Fruit fly (Drosophila melanogaster) whole organism, embryonic: ENCODE results near the gene CBP.

Source experiments
- Ada2b ChIP-seq: fragments of 200-800 bp; sonication (Bioruptor generic); IDR thresholded peaks from 2 replicates; pipeline ENCODE4 v1.3.6; 2022; ENCODE audit warnings: missing biosample characterization, missing genetic modification characterization
- Aef1 ChIP-seq: fragments of 200-800 bp; sonication (Bioruptor generic); IDR thresholded peaks from 3 replicates; pipeline ENCODE4 v1.3.6; 2022; ENCODE audit warnings: missing biosample characterization, missing genetic modification characterization
- Atf6 ChIP-seq: fragments of 200-800 bp; sonication (Bioruptor generic); IDR thresholded peaks from 2 replicates; pipeline ENCODE4 v1.3.6; 2022; ENCODE audit warnings: missing biosample characterization, missing genetic modification characterization
- Bdp1 ChIP-seq: fragments of 200-800 bp; sonication (Bioruptor generic); optimal IDR thresholded peaks from 3 replicates; lab custom pipeline; 2016; ENCODE audit warnings: missing biosample characterization, missing genetic modification characterization
- Bgb ChIP-seq: fragments of 200-800 bp; sonication (Bioruptor generic); IDR thresholded peaks from 2 replicates; pipeline ENCODE4 v1.3.6; 2022; ENCODE audit warnings: missing biosample characterization, missing genetic modification characterization; ENCODE audit not compliant: partially characterized antibody
- CG1024 ChIP-seq: fragments of 200-800 bp; sonication (Bioruptor generic); IDR thresholded peaks from 2 replicates; pipeline ENCODE4 v1.3.6; 2022; ENCODE audit warnings: missing biosample characterization, missing genetic modification characterization
- CG10366 ChIP-seq: fragments of 200-800 bp; sonication (Bioruptor generic); IDR thresholded peaks from 2 replicates; pipeline ENCODE4 v1.3.6; 2022; ENCODE audit warnings: missing biosample characterization, missing genetic modification characterization
- CG10543 ChIP-seq: fragments of 200-800 bp; sonication (Bioruptor generic); optimal IDR thresholded peaks from 3 replicates; lab custom pipeline; 2017; ENCODE audit warnings: missing biosample characterization, mild to moderate bottlenecking, missing genetic modification characterization, moderate library complexity
- CG11504 ChIP-seq: fragments of 200-800 bp; sonication (Bioruptor generic); optimal IDR thresholded peaks from 3 replicates; lab custom pipeline; 2019; ENCODE audit warnings: missing biosample characterization, mild to moderate bottlenecking, missing genetic modification characterization, moderate library complexity
- CG13123 ChIP-seq: fragments of 200-800 bp; sonication (Bioruptor generic); optimal IDR thresholded peaks from 2 replicates; lab custom pipeline; 2016; ENCODE audit warnings: missing biosample characterization, missing genetic modification characterization
- CG17568 ChIP-seq: fragments of 200-800 bp; sonication (Bioruptor generic); optimal IDR thresholded peaks from 2 replicates; lab custom pipeline; 2018; ENCODE audit warnings: missing biosample characterization, mild to moderate bottlenecking, missing genetic modification characterization, moderate library complexity
- CG1832 ChIP-seq: fragments of 200-800 bp; sonication (Bioruptor generic); optimal IDR thresholded peaks from 2 replicates; lab custom pipeline; 2017; ENCODE audit warnings: missing biosample characterization, mild to moderate bottlenecking, missing genetic modification characterization, inconsistent platforms
- CG32767 ChIP-seq: fragments of 200-800 bp; sonication (Bioruptor generic); IDR thresholded peaks from 2 replicates; pipeline ENCODE4 v1.3.6; 2022; ENCODE audit warnings: missing biosample characterization, missing genetic modification characterization
- CG6175 ChIP-seq: fragments of 200-800 bp; sonication (Bioruptor generic); IDR thresholded peaks from 3 replicates; pipeline ENCODE4 v1.3.6; 2022; ENCODE audit warnings: missing biosample characterization, missing genetic modification characterization
- CG6791 ChIP-seq: fragments of 200-800 bp; sonication (Bioruptor generic); IDR thresholded peaks from 3 replicates; pipeline ENCODE4 v1.3.6; 2022; ENCODE audit warnings: missing biosample characterization, missing genetic modification characterization; ENCODE audit not compliant: partially characterized antibody
- CG7357 ChIP-seq: fragments of 200-800 bp; sonication (Bioruptor generic); IDR thresholded peaks from 3 replicates; pipeline ENCODE4 v1.3.6; 2022; ENCODE audit warnings: missing biosample characterization, missing genetic modification characterization
- CG8290 ChIP-seq, 3 experiments: fragments of 200-800 bp; sonication (Bioruptor generic); optimal IDR thresholded peaks; 2 replicates each; lab custom pipeline; 2016 to 2019; ENCODE audit warnings: missing biosample characterization in 3 of 3, missing genetic modification characterization in 3 of 3, mild to moderate bottlenecking in 2 of 3, moderate library complexity in 1 of 3
- CG9932 ChIP-seq: fragments of 200-800 bp; sonication (Bioruptor generic); IDR thresholded peaks from 2 replicates; pipeline ENCODE4 v1.3.6; 2022; ENCODE audit warnings: missing biosample characterization, missing genetic modification characterization
- CHES-1-like ChIP-seq: fragments of 200-800 bp; sonication (Bioruptor generic); optimal IDR thresholded peaks from 2 replicates; lab custom pipeline; 2016; ENCODE audit warnings: missing biosample characterization, missing genetic modification characterization
- Deaf1 ChIP-seq: fragments of 200-800 bp; optimal IDR thresholded peaks from 3 replicates; lab custom pipeline; 2019; ENCODE audit warnings: missing biosample characterization, mild to moderate bottlenecking, missing genetic modification characterization, moderate library complexity
- HLH3B ChIP-seq: fragments of 200-800 bp; sonication (Bioruptor generic); IDR thresholded peaks from 2 replicates; pipeline ENCODE4 v1.3.6; 2022; ENCODE audit warnings: missing biosample characterization, missing genetic modification characterization
- HLH54F ChIP-seq: fragments of 200-800 bp; sonication (Bioruptor generic); optimal IDR thresholded peaks from 3 replicates; lab custom pipeline; 2016; ENCODE audit warnings: missing biosample characterization, missing genetic modification characterization
- Lim3 ChIP-seq: fragments of 200-800 bp; sonication (Bioruptor generic); IDR thresholded peaks from 2 replicates; pipeline ENCODE4 v1.3.6; 2022; ENCODE audit warnings: missing biosample characterization, missing genetic modification characterization
- Med ChIP-seq: fragments of 200-800 bp; sonication (Bioruptor generic); peaks from one replicate; lab custom pipeline; 2016; ENCODE audit warnings: missing biosample characterization, missing genetic modification characterization, mild to moderate bottlenecking, inconsistent platforms, moderate library complexity
- Opbp ChIP-seq: fragments of 200-800 bp; sonication (Bioruptor generic); IDR thresholded peaks from 3 replicates; pipeline ENCODE4 v1.3.6; 2022; ENCODE audit warnings: missing biosample characterization, missing genetic modification characterization; ENCODE audit not compliant: partially characterized antibody
- Pdp1 ChIP-seq, 2 experiments: fragments of 200-800 bp; sonication (Bioruptor generic); optimal IDR thresholded peaks; 3 replicates each; lab custom pipeline; 2016; ENCODE audit warnings: missing biosample characterization in 2 of 2, missing genetic modification characterization in 2 of 2, mild to moderate bottlenecking in 1 of 2, moderate library complexity in 1 of 2
- Ptx1 ChIP-seq: fragments of 200-800 bp; sonication (Bioruptor generic); IDR thresholded peaks from 2 replicates; pipeline ENCODE4 v1.3.6; 2022; ENCODE audit warnings: missing biosample characterization, missing genetic modification characterization
- Rfx ChIP-seq: fragments of 200-800 bp; sonication (Bioruptor generic); IDR thresholded peaks from 2 replicates; pipeline ENCODE4 v1.3.6; 2022; ENCODE audit warnings: missing biosample characterization, missing genetic modification characterization
- Sin3A ChIP-seq: fragments of >200 bp; optimal IDR thresholded peaks from 2 replicates; lab custom pipeline; 2018
- Trl ChIP-seq, 3 experiments: fragments of >200 bp in 2 of 3; fragments of 200-800 bp in 1 of 3; sonication (Bioruptor generic) in 1 of 3; optimal IDR thresholded peaks; 2 replicates in 1 of 3; 3 replicates in 2 of 3; lab custom pipeline; 2016 to 2017; ENCODE audit warnings: missing biosample characterization in 1 of 3, missing genetic modification characterization in 1 of 3
- ac ChIP-seq: fragments of 200-800 bp; sonication (Bioruptor generic); optimal IDR thresholded peaks from 3 replicates; lab custom pipeline; 2017; ENCODE audit warnings: missing biosample characterization, mild to moderate bottlenecking, missing genetic modification characterization
- az2 ChIP-seq: fragments of 200-800 bp; sonication (Bioruptor generic); optimal IDR thresholded peaks from 3 replicates; lab custom pipeline; 2016; ENCODE audit warnings: missing biosample characterization, missing genetic modification characterization
- bbx ChIP-seq: fragments of 200-800 bp; sonication (Bioruptor generic); IDR thresholded peaks from 2 replicates; pipeline ENCODE4 v1.3.6; 2022; ENCODE audit warnings: missing biosample characterization, missing genetic modification characterization; ENCODE audit not compliant: partially characterized antibody
- cg ChIP-seq: fragments of 200-800 bp; sonication (Bioruptor generic); optimal IDR thresholded peaks from 3 replicates; lab custom pipeline; 2019; ENCODE audit warnings: missing biosample characterization, mild to moderate bottlenecking, missing genetic modification characterization, moderate library complexity
- chm ChIP-seq: fragments of 200-800 bp; sonication (Bioruptor generic); IDR thresholded peaks from 2 replicates; pipeline ENCODE4 v1.3.6; 2022; ENCODE audit warnings: missing biosample characterization, missing genetic modification characterization
- fd102C ChIP-seq: fragments of 200-800 bp; sonication (Bioruptor generic); optimal IDR thresholded peaks from 2 replicates; lab custom pipeline; 2018; ENCODE audit warnings: missing biosample characterization, mild to moderate bottlenecking, missing genetic modification characterization, moderate library complexity
- gcm ChIP-seq: fragments of 200-800 bp; sonication (Bioruptor generic); optimal IDR thresholded peaks from 2 replicates; lab custom pipeline; 2019; ENCODE audit warnings: missing biosample characterization, mild to moderate bottlenecking, missing genetic modification characterization, moderate library complexity
- h ChIP-seq: fragments of >200 bp; optimal IDR thresholded peaks from 2 replicates; lab custom pipeline; 2017
- kay ChIP-seq: fragments of 200-800 bp; sonication (Bioruptor generic); optimal IDR thresholded peaks from 2 replicates; lab custom pipeline; 2016; ENCODE audit warnings: missing biosample characterization, missing genetic modification characterization
- otp ChIP-seq: fragments of 200-800 bp; sonication (Bioruptor generic); IDR thresholded peaks from 3 replicates; pipeline ENCODE4, ENCODE4 v1.3.6; 2022; ENCODE audit warnings: missing biosample characterization, missing genetic modification characterization
- pan ChIP-seq, 4 experiments: fragments of >200 bp in 3 of 4; fragments of 200-800 bp in 1 of 4; sonication (Bioruptor generic) in 1 of 4; optimal IDR thresholded peaks in 3 of 4; IDR thresholded peaks in 1 of 4; 2 replicates each; pipeline versions ENCODE4 v1.3.6 to Lab custom; 2017 to 2022; ENCODE audit warnings: missing biosample characterization in 2 of 4, missing genetic modification characterization in 2 of 4, mixed read lengths in 1 of 4
- pho ChIP-seq: fragments of 200-800 bp; sonication (Bioruptor generic); optimal IDR thresholded peaks from 2 replicates; lab custom pipeline; 2016; ENCODE audit warnings: missing biosample characterization, missing genetic modification characterization
- psq ChIP-seq: fragments of 200-800 bp; sonication (Bioruptor generic); optimal IDR thresholded peaks from 2 replicates; lab custom pipeline; 2017; ENCODE audit warnings: missing biosample characterization, missing genetic modification characterization
- sqz ChIP-seq: fragments of 200-800 bp; sonication (Bioruptor generic); optimal IDR thresholded peaks from 3 replicates; lab custom pipeline; 2018; ENCODE audit warnings: missing biosample characterization, mild to moderate bottlenecking, missing genetic modification characterization
- sr ChIP-seq: fragments of 200-800 bp; sonication (Bioruptor generic); IDR thresholded peaks from 3 replicates; pipeline ENCODE4 v1.3.6; 2022; ENCODE audit warnings: missing biosample characterization, missing genetic modification characterization
- tin ChIP-seq: fragments of 200-800 bp; sonication (Bioruptor generic); optimal IDR thresholded peaks from 3 replicates; lab custom pipeline; 2016; ENCODE audit warnings: missing biosample characterization, missing genetic modification characterization
- tna ChIP-seq: fragments of 200-800 bp; sonication (Bioruptor generic); IDR thresholded peaks from 2 replicates; pipeline ENCODE4 v1.3.6; 2022; ENCODE audit warnings: missing biosample characterization, missing genetic modification characterization; ENCODE audit not compliant: partially characterized antibody
- vvl ChIP-seq: fragments of 200-800 bp; sonication (Bioruptor generic); IDR thresholded peaks from 2 replicates; pipeline ENCODE4 v1.3.6; 2022; ENCODE audit warnings: missing biosample characterization, missing genetic modification characterization

CBP gene

dm6 chrX:7300722-7301350, 36.3 kb upstream of the CBP start (continued):
- TF ChIP-seq sqz (peak; percentile 86), pan (optimal IDR thresholded peaks at IDR 0.05; lab: Kevin White, UChicago) (no peak), pan (GFP tag; optimal IDR thresholded peaks at IDR 0.05 in 1 of 2, IDR thresholded peaks at IDR 0.05 in 1 of 2) (peak in 1 of 2 experiments; percentile 7), Sin3A (lab: Kevin White, UChicago) (no peak), CHES-1-like (GFP tag; lab: Kevin White, UChicago) (no peak), bbx (peak; percentile 14; the same call in 1 of the 2 replicates), sr (GFP tag; lab: Robert Waterston, UW) (peak; percentile 96), cg (GFP tag; lab: Kevin White, UChicago) (peak; percentile 85), chm (GFP tag; lab: Robert Waterston, UW) (no peak), pho (no peak), tna (peak; percentile 47), Bgb (peak; percentile 40; the same call in 1 of the 2 replicates), Opbp (GFP tag; lab: Robert Waterston, UW) (peak; percentile 45; the same call in 1 of the 3 replicates), Pdp1 (GFP tag; optimal IDR thresholded peaks at IDR 0.05; lab: Kevin White, UChicago) (peak in 1 of 2 experiments; percentile 57), CG32767 (GFP tag; lab: Robert Waterston, UW) (peak; percentile 89), az2 (GFP tag; lab: Kevin White, UChicago) (no peak), CG6791 (GFP tag; lab: Robert Waterston, UW) (0 out of 3 replicates have a peak, but pooled peaks have one; percentile 32), Ptx1 (GFP tag; lab: Robert Waterston, UW) (0 out of 2 replicates have a peak, but pooled peaks have one; percentile 16), Trl (optimal IDR thresholded peaks at IDR 0.05; lab: Kevin White, UChicago) (peak; percentile 60 to 64), Trl (GFP tag; optimal IDR thresholded peaks at IDR 0.05; lab: Kevin White, UChicago) (no peak), Med (peak; percentile 94), otp (GFP tag; lab: Robert Waterston, UW) (0 out of 3 replicates have a peak, but pooled peaks have one; percentile 19), Aef1 (peak; percentile 32; the same call in 2 of the 3 replicates), CG6175 (GFP tag; lab: Robert Waterston, UW) (peak; percentile 93), CG1832 (peak; percentile 77), Ada2b (GFP tag; lab: Robert Waterston, UW) (0 out of 2 replicates have a peak, but pooled peaks have one; percentile 13), h (lab: Kevin White, UChicago) (no peak), tin (GFP tag; lab: Kevin White, UChicago) (no peak), Rfx (peak; percentile 18; the same call in 1 of the 2 replicates), gcm (GFP tag; lab: Kevin White, UChicago) (no peak), CG13123 (GFP tag; lab: Kevin White, UChicago) (no peak), CG9932 (0 out of 2 replicates have a peak, but pooled peaks have one; percentile 2), CG1024 (GFP tag; lab: Robert Waterston, UW) (no peak), HLH54F (no peak), psq (GFP tag; lab: Kevin White, UChicago) (peak; percentile 46), fd102C (GFP tag; lab: Kevin White, UChicago) (no peak), Bdp1 (GFP tag; lab: Kevin White, UChicago) (no peak), ac (GFP tag; lab: Kevin White, UChicago) (peak; percentile 8), CG17568 (GFP tag; lab: Kevin White, UChicago) (no peak), kay (peak; percentile 49), vvl (0 out of 2 replicates have a peak, but pooled peaks have one; percentile 9), CG11504 (tag; lab: Kevin White, UChicago) (no peak), CG10543 (peak; percentile 51), Lim3 (no peak), Atf6 (GFP tag; lab: Robert Waterston, UW) (no peak), HLH3B (GFP tag; lab: Robert Waterston, UW) (peak; percentile 16; the same call in 1 of the 2 replicates), CG10366 (GFP tag; lab: Robert Waterston, UW) (0 out of 2 replicates have a peak, but pooled peaks have one; percentile 6), CG8290 (GFP tag; optimal IDR thresholded peaks at IDR 0.05; lab: Kevin White, UChicago) (no peak), CG8290 (tag; optimal IDR thresholded peaks at IDR 0.05; lab: Kevin White, UChicago) (peak in 1 of 2 experiments; percentile 62), Deaf1 (tag; lab: Kevin White, UChicago) (peak; percentile 80), CG7357 (GFP tag; lab: Robert Waterston, UW) (no peak)
